Worm (Caenorhabditis elegans) whole organism, L2 larva: Measurements from ENCODE around the gene nhr-55.

Source experiments
- R02D3.7 ChIP-seq: fragments of 150-350 bp; optimal IDR thresholded peaks from 2 replicates; lab custom pipeline; 2014; ENCODE audit warnings: missing biosample characterization, missing genetic modification characterization
- ZK546.5 ChIP-seq: sonication (generic microtip); optimal IDR thresholded peaks from 2 replicates; lab custom pipeline; 2017; ENCODE audit warnings: missing biosample characterization, missing genetic modification characterization
- alr-1 ChIP-seq: fragments of 150-350 bp; optimal IDR thresholded peaks from 2 replicates; lab custom pipeline; 2014; ENCODE audit warnings: missing biosample characterization, missing genetic modification characterization
- ama-1 ChIP-seq: fragments of 150-350 bp; optimal IDR thresholded peaks from 2 replicates; lab custom pipeline; 2018; ENCODE audit warnings: inconsistent platforms
- ceh-16 ChIP-seq: fragments of 150-350 bp; optimal IDR thresholded peaks from 2 replicates; lab custom pipeline; 2014; ENCODE audit warnings: missing biosample characterization, missing genetic modification characterization
- ceh-82 ChIP-seq: fragments of 150-350 bp; optimal IDR thresholded peaks from 2 replicates; lab custom pipeline; 2014; ENCODE audit warnings: missing biosample characterization, missing genetic modification characterization
- crh-2 ChIP-seq: sonication (generic microtip); optimal IDR thresholded peaks from 2 replicates; lab custom pipeline; 2017; ENCODE audit warnings: missing biosample characterization, missing genetic modification characterization
- dmd-4 ChIP-seq: sonication (generic microtip); optimal IDR thresholded peaks from 2 replicates; lab custom pipeline; 2017; ENCODE audit warnings: missing biosample characterization, missing genetic modification characterization
- egl-27 ChIP-seq: sonication (generic microtip); optimal IDR thresholded peaks from 3 replicates; lab custom pipeline; 2017; ENCODE audit warnings: missing biosample characterization, missing genetic modification reagents, missing genetic modification characterization
- elt-3 ChIP-seq: sonication (generic microtip); optimal IDR thresholded peaks from 2 replicates; lab custom pipeline; 2017; ENCODE audit warnings: missing biosample characterization, missing genetic modification characterization
- fos-1 ChIP-seq: fragments of 150-350 bp; optimal IDR thresholded peaks from 2 replicates; lab custom pipeline; 2014; ENCODE audit warnings: missing biosample characterization, missing genetic modification characterization
- gmeb-1 ChIP-seq: fragments of 150-350 bp; optimal IDR thresholded peaks from 2 replicates; lab custom pipeline; 2014; ENCODE audit warnings: missing biosample characterization, missing genetic modification characterization
- lin-13 ChIP-seq: fragments of 150-350 bp; optimal IDR thresholded peaks from 2 replicates; lab custom pipeline; 2014; ENCODE audit warnings: missing biosample characterization, missing genetic modification reagents, missing genetic modification characterization
- lsy-2 ChIP-seq, 2 experiments: fragments of 150-350 bp in 1 of 2; sonication (generic microtip) in 1 of 2; optimal IDR thresholded peaks; 2 replicates each; lab custom pipeline; 2014 to 2017; ENCODE audit warnings: missing biosample characterization in 2 of 2, missing genetic modification characterization in 2 of 2
- mbf-1 ChIP-seq: sonication (generic microtip); optimal IDR thresholded peaks from 2 replicates; lab custom pipeline; 2017; ENCODE audit warnings: missing biosample characterization, missing genetic modification characterization
- mdl-1 ChIP-seq, 2 experiments: fragments of 150-350 bp in 1 of 2; sonication (generic microtip) in 1 of 2; optimal IDR thresholded peaks; 2 replicates each; lab custom pipeline; 2017; ENCODE audit warnings: missing biosample characterization in 2 of 2, missing genetic modification characterization in 2 of 2
- nhr-11 ChIP-seq: fragments of 150-350 bp; optimal IDR thresholded peaks from 2 replicates; lab custom pipeline; 2014; ENCODE audit warnings: missing biosample characterization, missing genetic modification characterization
- nhr-12 ChIP-seq: fragments of 150-350 bp; optimal IDR thresholded peaks from 2 replicates; lab custom pipeline; 2014; ENCODE audit warnings: missing biosample characterization, missing genetic modification characterization
- nhr-129 ChIP-seq: fragments of 150-350 bp; optimal IDR thresholded peaks from 2 replicates; lab custom pipeline; 2014; ENCODE audit warnings: missing biosample characterization, missing genetic modification characterization
- nhr-21 ChIP-seq: fragments of 150-350 bp; optimal IDR thresholded peaks from 2 replicates; lab custom pipeline; 2014; ENCODE audit warnings: missing biosample characterization, missing genetic modification characterization
- nhr-23 ChIP-seq: fragments of 150-350 bp; optimal IDR thresholded peaks from 2 replicates; lab custom pipeline; 2014; ENCODE audit warnings: missing biosample characterization, missing genetic modification reagents, missing genetic modification characterization
- nhr-25 ChIP-seq: fragments of 150-350 bp; sonication (generic microtip); optimal IDR thresholded peaks from 3 replicates; lab custom pipeline; 2014; ENCODE audit warnings: missing biosample characterization, missing genetic modification characterization
- nhr-6 ChIP-seq: fragments of 150-350 bp; optimal IDR thresholded peaks from 2 replicates; lab custom pipeline; 2014; ENCODE audit warnings: missing biosample characterization, missing genetic modification characterization
- nhr-77 ChIP-seq: fragments of 150-350 bp; optimal IDR thresholded peaks from 2 replicates; lab custom pipeline; 2014; ENCODE audit warnings: missing biosample characterization, missing genetic modification characterization
- sma-3 ChIP-seq: sonication (generic microtip); optimal IDR thresholded peaks from 2 replicates; lab custom pipeline; 2016; ENCODE audit warnings: missing genetic modification reagents, missing genetic modification characterization, missing compliant biosample characterization
- sma-9 ChIP-seq, 2 experiments: fragments of 150-350 bp in 1 of 2; sonication (generic microtip) in 1 of 2; optimal IDR thresholded peaks; 2 replicates each; lab custom pipeline; 2014 to 2016; ENCODE audit warnings: missing genetic modification characterization in 2 of 2, mild to moderate bottlenecking in 1 of 2, missing biosample characterization in 1 of 2, missing compliant biosample characterization in 1 of 2, missing genetic modification reagents in 1 of 2, moderate library complexity in 1 of 2
- snpc-4 ChIP-seq: fragments of 150-350 bp; optimal IDR thresholded peaks from 2 replicates; lab custom pipeline; 2014; ENCODE audit warnings: missing biosample characterization, missing genetic modification characterization
- unc-55 ChIP-seq: fragments of 150-350 bp; sonication (generic microtip); optimal IDR thresholded peaks from 3 replicates; lab custom pipeline; 2014; ENCODE audit warnings: missing biosample characterization, missing genetic modification reagents, missing genetic modification characterization
- unc-62 ChIP-seq: fragments of 150-350 bp; optimal IDR thresholded peaks from 2 replicates; lab custom pipeline; 2014; ENCODE audit warnings: missing biosample characterization, missing genetic modification reagents, missing genetic modification characterization
- zag-1 ChIP-seq: fragments of 150-350 bp; optimal IDR thresholded peaks from 2 replicates; lab custom pipeline; 2014; ENCODE audit warnings: missing biosample characterization, missing genetic modification characterization
- ztf-11 ChIP-seq: sonication (generic microtip); optimal IDR thresholded peaks from 2 replicates; lab custom pipeline; 2017; ENCODE audit warnings: missing biosample characterization, missing genetic modification characterization
- ztf-4 ChIP-seq: fragments of 150-350 bp; optimal IDR thresholded peaks from 2 replicates; lab custom pipeline; 2014; ENCODE audit warnings: missing biosample characterization, missing genetic modification characterization

nhr-55 gene

ce11 chrV:519445-519844, 41.5 kb downstream of the nhr-55 start, which contains the start of gene nhr-210:
Gene nhr-210 (minus strand): TSS chrV:519545.
- TF ChIP-seq nhr-23 (tag; lab: Kevin White, UChicago) (no peak), elt-3 (no peak), unc-55 (GFP tag; lab: Kevin White, UChicago) (no peak), unc-62 (GFP tag; lab: Kevin White, UChicago) (no peak), nhr-77 (tag; lab: Kevin White, UChicago) (no peak), dmd-4 (tag; lab: Kevin White, UChicago) (no peak), nhr-6 (tag; lab: Kevin White, UChicago) (no peak), lsy-2 (tag; optimal IDR thresholded peaks at IDR 0.05; lab: Kevin White, UChicago) (no peak), R02D3.7 (tag; lab: Kevin White, UChicago) (no peak), mdl-1 (tag; optimal IDR thresholded peaks at IDR 0.05; lab: Kevin White, UChicago) (no peak), egl-27 (tag; lab: Kevin White, UChicago) (no peak), alr-1 (tag; lab: Kevin White, UChicago) (no peak), sma-3 (GFP tag; lab: Kevin White, UChicago) (no peak), crh-2 (tag; lab: Kevin White, UChicago) (no peak), zag-1 (no peak), ztf-4 (tag; lab: Kevin White, UChicago) (no peak), ceh-82 (tag; lab: Kevin White, UChicago) (no peak), snpc-4 (tag; lab: Kevin White, UChicago) (no peak), mbf-1 (tag; lab: Kevin White, UChicago) (no peak), fos-1 (tag; lab: Kevin White, UChicago) (no peak)

- TF ChIP-seq nhr-25 (tag; lab: Kevin White, UChicago) (no peak), lsy-2 (tag; optimal IDR thresholded peaks at IDR 0.05; lab: Kevin White, UChicago) (no peak), lin-13 (GFP tag; lab: Kevin White, UChicago) (no peak), ama-1 (lab: Kevin White, UChicago) (no peak)
These were observed 43.6 kb downstream of the nhr-55 start, which contains the start of gene srw-107 for ce11 chrV:521517-521916. Gene srw-107 (minus strand): TSS chrV:521617.

- TF ChIP-seq sma-9 (GFP tag; optimal IDR thresholded peaks at IDR 0.05; lab: Kevin White, UChicago): peak; percentile 10
- TF ChIP-seq sma-9 (tag; optimal IDR thresholded peaks at IDR 0.05; lab: Kevin White, UChicago): no peak
- TF ChIP-seq zag-1: no peak
- TF ChIP-seq nhr-21 (tag; lab: Kevin White, UChicago): no peak
- no peak for TF ChIP-seq ceh-16 (tag; lab: Kevin White, UChicago)
- TF ChIP-seq dmd-4 (tag; lab: Kevin White, UChicago): no peak
These were observed 46.1 kb downstream of the nhr-55 start, which contains the start of gene lipl-3 for ce11 chrV:524058-524457. Gene lipl-3 (minus strand): TSS chrV:524218.

- no peak for TF ChIP-seq egl-27 (tag; lab: Kevin White, UChicago)
- no peak for TF ChIP-seq sma-3 (GFP tag; lab: Kevin White, UChicago)
- TF ChIP-seq nhr-129 (tag; lab: Kevin White, UChicago): no peak
- no peak for TF ChIP-seq nhr-25 (tag; lab: Kevin White, UChicago)
- no peak for TF ChIP-seq ceh-82 (tag; lab: Kevin White, UChicago)
- TF ChIP-seq nhr-12 (tag; lab: Kevin White, UChicago): no peak
- no peak for TF ChIP-seq lsy-2 (tag; optimal IDR thresholded peaks at IDR 0.05; lab: Kevin White, UChicago)
- no peak for TF ChIP-seq ztf-11 (tag; lab: Kevin White, UChicago)
These were observed 47.1 kb downstream of the nhr-55 start, which contains the start of gene R11G11.16 for ce11 chrV:525040-525439. Gene R11G11.16 (minus strand): TSS chrV:525140.

- TF ChIP-seq lin-13 (GFP tag; lab: Kevin White, UChicago) (no peak), egl-27 (tag; lab: Kevin White, UChicago) (no peak), nhr-11 (tag; lab: Kevin White, UChicago) (no peak), ZK546.5 (tag; lab: Kevin White, UChicago) (no peak), mdl-1 (tag; optimal IDR thresholded peaks at IDR 0.05; lab: Kevin White, UChicago) (no peak), dmd-4 (tag; lab: Kevin White, UChicago) (no peak), nhr-129 (tag; lab: Kevin White, UChicago) (no peak), gmeb-1 (tag; lab: Kevin White, UChicago) (no peak), nhr-6 (tag; lab: Kevin White, UChicago) (no peak)
These were observed 49.6 kb downstream of the nhr-55 start, which contains the start of gene srw-108 for ce11 chrV:527602-528001. Gene srw-108 (plus strand): TSS chrV:527902.
